Fruit fly (Drosophila melanogaster) whole organism: Measurements from ENCODE around the gene sesB.

Source experiments
- CG8478 ChIP-seq: fragments of >200 bp; optimal IDR thresholded peaks from 2 replicates; lab custom pipeline; 2018; ENCODE audit warnings: inconsistent platforms
- EcR ChIP-seq, 2 experiments: fragments of >200 bp; optimal IDR thresholded peaks; 2 replicates each; lab custom pipeline; 2017; ENCODE audit warnings: missing biosample characterization in 2 of 2, missing genetic modification characterization in 2 of 2, missing genetic modification reagents in 2 of 2
- pan ChIP-seq: fragments of >200 bp; optimal IDR thresholded peaks from 2 replicates; lab custom pipeline; 2017
- psq ChIP-seq: fragments of >200 bp; optimal IDR thresholded peaks from 2 replicates; lab custom pipeline; 2017
- usp ChIP-seq: fragments of >200 bp; optimal IDR thresholded peaks from 2 replicates; lab custom pipeline; 2017; ENCODE audit warnings: missing biosample characterization, missing genetic modification characterization, mixed read lengths

dm6 chrX:10814832-10815372 lies 28.1 kb upstream of the sesB start:
- TF ChIP-seq CG8478 (lab: Kevin White, UChicago) (no peak), psq (lab: Kevin White, UChicago) (no peak), EcR (GFP tag; optimal IDR thresholded peaks at IDR 0.05; lab: Kevin White, UChicago) (no peak), usp (no peak), pan (lab: Kevin White, UChicago) (no peak)
